Worm (Caenorhabditis elegans) whole organism, midembryonic: Measurements from ENCODE around the gene cyl-1.

Experiments used
- T22C8.4 ChIP-seq: fragments of 200-800 bp; sonication (Bioruptor generic); IDR thresholded peaks from 2 replicates; pipeline ENCODE4 v1.3.6; 2022; ENCODE audit warnings: missing genetic modification characterization, missing compliant biosample characterization
- cog-1 ChIP-seq: sonication (generic microtip); optimal IDR thresholded peaks from 2 replicates; lab custom pipeline; 2016; ENCODE audit warnings: missing genetic modification characterization, missing compliant biosample characterization
- flt-1 ChIP-seq: fragments of 200-800 bp; sonication (Bioruptor generic); IDR thresholded peaks from 2 replicates; pipeline ENCODE4 v1.3.6; 2022; ENCODE audit warnings: missing genetic modification characterization, missing compliant biosample characterization
- med-1 ChIP-seq: sonication (generic microtip); optimal IDR thresholded peaks from 2 replicates; lab custom pipeline; 2017; ENCODE audit warnings: missing genetic modification characterization, mild to moderate bottlenecking, missing compliant biosample characterization, antibody characterized with exemption, missing genetic modification reagents; ENCODE audit not compliant: insufficient read depth
- ref-1 ChIP-seq: fragments of 200-800 bp; sonication (Bioruptor generic); conservative IDR thresholded peaks from 2 replicates; pipeline ENCODE4 v1.3.6; 2022; ENCODE audit warnings: missing genetic modification reagents, missing genetic modification characterization, missing compliant biosample characterization
- ztf-23 ChIP-seq: fragments of 200-800 bp; sonication (Bioruptor generic); IDR thresholded peaks from 2 replicates; pipeline ENCODE4 v1.3.6; 2022; ENCODE audit warnings: missing genetic modification reagents, missing genetic modification characterization, missing compliant biosample characterization
- ztf-29 ChIP-seq: fragments of 200-800 bp; sonication (Bioruptor generic); IDR thresholded peaks from 2 replicates; pipeline ENCODE4 v1.3.6; 2022; ENCODE audit warnings: missing genetic modification reagents, missing genetic modification characterization, missing compliant biosample characterization

DNA sequence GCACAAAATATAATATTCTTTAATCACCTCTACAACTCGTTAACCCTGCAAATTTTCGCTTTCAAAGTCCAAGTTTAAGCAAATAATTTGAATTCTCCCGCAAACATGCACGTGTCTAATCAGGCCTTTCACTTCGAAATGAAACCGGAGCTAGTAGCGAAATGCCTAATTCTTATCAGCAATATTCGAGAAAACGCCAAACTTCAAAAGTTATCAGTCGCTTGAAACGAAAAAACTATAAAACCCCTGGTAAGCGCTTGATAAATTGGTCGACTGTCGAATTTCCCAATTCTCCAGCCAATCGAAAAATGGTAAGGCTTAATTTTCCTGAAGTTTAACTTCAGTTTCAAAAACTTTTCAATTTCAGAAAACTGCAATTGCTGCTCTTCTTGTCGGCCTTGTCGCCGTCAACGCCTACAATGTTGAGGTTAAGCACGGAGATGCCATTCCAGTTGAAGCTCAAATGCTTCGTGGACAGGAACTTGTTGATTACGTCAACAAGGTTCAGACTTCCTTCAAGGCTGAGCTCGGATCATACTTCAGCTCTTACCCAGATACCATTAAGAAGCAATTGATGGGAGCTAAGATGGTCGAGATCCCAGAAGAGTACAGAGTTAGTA is 9.5 kb upstream of the cyl-1 start, which contains the start of gene cpr-9:
- TF ChIP-seq ztf-29 (no peak), ztf-23 (GFP tag; lab: Robert Waterston, UW) (no peak), med-1 (GFP tag; lab: Kevin White, UChicago) (no peak), T22C8.4 (no peak), ref-1 (no peak), flt-1 (GFP tag; lab: Robert Waterston, UW) (no peak), cog-1 (tag; lab: Kevin White, UChicago) (no peak)
